Fruit fly (Drosophila melanogaster): ENCODE results near the gene Blos3.
A peak's percentile ranks its signal among the peaks of the same experiment; 100 is the strongest.

The Blos3 gene

DNA sequence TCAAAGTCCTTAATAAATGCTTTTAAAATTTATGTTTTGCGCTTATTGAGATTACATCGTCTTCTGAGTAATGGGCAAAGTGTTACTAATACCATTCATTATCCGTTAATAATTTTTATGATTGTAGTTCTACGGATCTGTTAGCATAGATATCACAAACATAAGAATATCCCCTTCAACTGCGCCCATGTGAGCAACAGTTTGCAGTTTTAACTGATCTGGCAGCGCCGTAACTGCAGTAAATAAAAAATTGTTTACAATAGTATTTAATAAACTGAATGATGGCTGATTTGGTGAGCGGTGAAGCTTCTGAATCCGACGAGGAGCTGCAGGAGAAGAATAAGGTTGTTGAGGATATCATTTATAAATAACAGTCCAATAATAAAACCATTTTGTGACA, at the start of gene Blos3 (continued):
- TF ChIP-seq Antp (GFP tag; optimal IDR thresholded peaks at IDR 0.05): peak; percentile 54
- TF ChIP-seq CG1024 (GFP tag; IDR thresholded peaks at IDR 0.05): no peak
- no peak for TF ChIP-seq gcm (GFP tag; optimal IDR thresholded peaks at IDR 0.05)
- TF ChIP-seq pho (GFP tag; optimal IDR thresholded peaks at IDR 0.05): peak; percentile 57
- TF ChIP-seq Fer1 (GFP tag; optimal IDR thresholded peaks at IDR 0.05): peak; percentile 43
- no peak for TF ChIP-seq CG8765 (GFP tag; IDR thresholded peaks at IDR 0.05)
- no peak for TF ChIP-seq ara (GFP tag; IDR thresholded peaks at IDR 0.05)
- peak; percentile 11 for TF ChIP-seq MTF-1 (GFP tag; optimal IDR thresholded peaks at IDR 0.05; ENCODE audit: borderline replicate concordance)
- TF ChIP-seq lab (GFP tag; optimal IDR thresholded peaks at IDR 0.05): no peak
- no peak for TF ChIP-seq CG6791 (GFP tag; IDR thresholded peaks at IDR 0.05; ENCODE audit: partially characterized antibody)
- no peak for TF ChIP-seq nau (GFP tag; optimal IDR thresholded peaks at IDR 0.05)
- TF ChIP-seq ttk (GFP tag; IDR thresholded peaks at IDR 0.05): peak; percentile 25; the same call in 1 of the 2 replicates
- peak; percentile 61 for TF ChIP-seq Xbp1 (GFP tag; optimal IDR thresholded peaks at IDR 0.05)
- no peak for TF ChIP-seq nom (GFP tag; optimal IDR thresholded peaks at IDR 0.05)
- peak; percentile 37 for TF ChIP-seq CG15514 (GFP tag; optimal IDR thresholded peaks at IDR 0.05)
- peak; percentile 52 for TF ChIP-seq ind (GFP tag; optimal IDR thresholded peaks at IDR 0.05)
- no peak for TF ChIP-seq CG6683 (GFP tag; optimal IDR thresholded peaks at IDR 0.05)
- TF ChIP-seq slbo (GFP tag; IDR thresholded peaks at IDR 0.05): peak; percentile 65
- TF ChIP-seq ems (GFP tag; optimal IDR thresholded peaks at IDR 0.05): no peak
- no peak for TF ChIP-seq seq (GFP tag; IDR thresholded peaks at IDR 0.05)
- TF ChIP-seq CG17612 (GFP tag; IDR thresholded peaks at IDR 0.05): no peak
- TF ChIP-seq CG9727 (GFP tag; optimal IDR thresholded peaks at IDR 0.05): peak; percentile 32
- peak; percentile 47 for TF ChIP-seq grau (tag; optimal IDR thresholded peaks at IDR 0.05)
- TF ChIP-seq toy (GFP tag; IDR thresholded peaks at IDR 0.05): no peak
- peak; percentile 27; the same call in 1 of the 2 replicates for TF ChIP-seq Drgx (GFP tag; IDR thresholded peaks at IDR 0.05)
- TF ChIP-seq cas (GFP tag; IDR thresholded peaks at IDR 0.05): no peak
- no peak for TF ChIP-seq CG13894 (tag; optimal IDR thresholded peaks at IDR 0.05)
- peak; percentile 21 for TF ChIP-seq eyg (GFP tag; optimal IDR thresholded peaks at IDR 0.05)
- peak; percentile 38; the same call in 1 of the 2 replicates for TF ChIP-seq Awh (GFP tag; IDR thresholded peaks at IDR 0.05)
- TF ChIP-seq Dp (GFP tag; optimal IDR thresholded peaks at IDR 0.05): no peak
- TF ChIP-seq CG17328 (GFP tag; IDR thresholded peaks at IDR 0.05): peak; percentile 27; the same call in 1 of the 2 replicates
- TF ChIP-seq CG12744 (GFP tag; optimal IDR thresholded peaks at IDR 0.05): no peak
- TF ChIP-seq Asciz (GFP tag; optimal IDR thresholded peaks at IDR 0.05): peak; percentile 15
- no peak for TF ChIP-seq Hr39 (optimal IDR thresholded peaks at IDR 0.05)
- no peak for TF ChIP-seq CG15011 (GFP tag; optimal IDR thresholded peaks at IDR 0.05)
- TF ChIP-seq prd (optimal IDR thresholded peaks at IDR 0.05): no peak
- peak; percentile 54 for TF ChIP-seq prd (GFP tag; IDR thresholded peaks at IDR 0.05)
- peak; percentile 46 for TF ChIP-seq CG7987 (GFP tag; optimal IDR thresholded peaks at IDR 0.05)
- no peak for TF ChIP-seq Sox102F (GFP tag; optimal IDR thresholded peaks at IDR 0.05)
- TF ChIP-seq CG18262 (tag; optimal IDR thresholded peaks at IDR 0.05): peak; percentile 37
- TF ChIP-seq zen (tag; optimal IDR thresholded peaks at IDR 0.05): no peak
- TF ChIP-seq Abd-B (GFP tag; optimal IDR thresholded peaks at IDR 0.05): peak; percentile 25
- no peak for TF ChIP-seq CG12236 (GFP tag; optimal IDR thresholded peaks at IDR 0.05)
- TF ChIP-seq en (GFP tag; optimal IDR thresholded peaks at IDR 0.05): no peak
- no peak for TF ChIP-seq CG14441 (GFP tag; IDR thresholded peaks at IDR 0.05)
- TF ChIP-seq CG3838 (GFP tag; optimal IDR thresholded peaks at IDR 0.05): peak; percentile 16
- no peak for TF ChIP-seq NK7.1 (GFP tag; optimal IDR thresholded peaks at IDR 0.05)
- peak; percentile 42; the same call in 1 of the 2 replicates for TF ChIP-seq CG6689 (GFP tag; IDR thresholded peaks at IDR 0.05)
- no peak for TF ChIP-seq CG3407 (GFP tag; optimal IDR thresholded peaks at IDR 0.05)
- no peak for TF ChIP-seq CG7839 (tag; optimal IDR thresholded peaks at IDR 0.05)
- no peak for TF ChIP-seq bowl (GFP tag; IDR thresholded peaks at IDR 0.05)
- TF ChIP-seq D19B (GFP tag; optimal IDR thresholded peaks at IDR 0.05): no peak
